Fruit fly (Drosophila melanogaster): ENCODE data around the gene CG43335.

The CG43335 gene

dm6 chr3R:15641320-15641952 is 6.2 kb downstream of the CG43335 start:
- TF ChIP-seq sens (GFP tag), result peak; percentile 49
- TF ChIP-seq zen (tag; optimal IDR thresholded peaks at IDR 0.05), result peak; percentile 7
- no peak for TF ChIP-seq Nf-YA (GFP tag; IDR thresholded peaks at IDR 0.05)
- peak; percentile 84 for TF ChIP-seq CTCF (GFP tag; optimal IDR thresholded peaks at IDR 0.05)
- TF ChIP-seq Dip3 (GFP tag; optimal IDR thresholded peaks at IDR 0.05), result no peak
- no peak for TF ChIP-seq CG6791 (GFP tag; IDR thresholded peaks at IDR 0.05; ENCODE audit: partially characterized antibody)
- TF ChIP-seq twi (tag; optimal IDR thresholded peaks at IDR 0.05), result peak; percentile 93
- no peak for TF ChIP-seq tio (GFP tag; optimal IDR thresholded peaks at IDR 0.05)
- no peak for TF ChIP-seq prd (optimal IDR thresholded peaks at IDR 0.05)
- no peak for TF ChIP-seq prd (GFP tag; IDR thresholded peaks at IDR 0.05)
- no peak for TF ChIP-seq cato (GFP tag; optimal IDR thresholded peaks at IDR 0.05; ENCODE audit: borderline replicate concordance)
- TF ChIP-seq gt (GFP tag; IDR thresholded peaks at IDR 0.05), result no peak
- TF ChIP-seq dpn (GFP tag; optimal IDR thresholded peaks at IDR 0.05), result no peak
- no peak for TF ChIP-seq pho (GFP tag; optimal IDR thresholded peaks at IDR 0.05)
- no peak for TF ChIP-seq bigmax (GFP tag; optimal IDR thresholded peaks at IDR 0.05)
- TF ChIP-seq Dip2 (GFP tag; IDR thresholded peaks at IDR 0.05), result peak; percentile 60

- no peak for TF ChIP-seq esg (GFP tag; conservative IDR thresholded peaks at IDR 0.05)
- TF ChIP-seq bab2 (GFP tag; optimal IDR thresholded peaks at IDR 0.05), result peak; percentile 44
- no peak for TF ChIP-seq CG14441 (GFP tag; IDR thresholded peaks at IDR 0.05)
- no peak for TF ChIP-seq CG11398 (GFP tag; optimal IDR thresholded peaks at IDR 0.05)
- peak; percentile 13 for TF ChIP-seq CG12155 (GFP tag; optimal IDR thresholded peaks at IDR 0.05)
- TF ChIP-seq sob (GFP tag; IDR thresholded peaks at IDR 0.05), result no peak; the same call in 1 of the 2 replicates
- TF ChIP-seq CG2712 (tag; optimal IDR thresholded peaks at IDR 0.05), result peak; percentile 87
- TF ChIP-seq Med (GFP tag), result peak; percentile 67
- TF ChIP-seq Dad (GFP tag; optimal IDR thresholded peaks at IDR 0.05), result peak; percentile 33
- no peak for TF ChIP-seq CG12104 (GFP tag; optimal IDR thresholded peaks at IDR 0.05)
- peak; percentile 74 for TF ChIP-seq phol (tag; optimal IDR thresholded peaks at IDR 0.05)
- no peak for TF ChIP-seq nerfin-2 (GFP tag; IDR thresholded peaks at IDR 0.05; ENCODE audit: partially characterized antibody)
- no peak for TF ChIP-seq CG7987 (GFP tag; optimal IDR thresholded peaks at IDR 0.05)
- 0 out of 2 replicates have a peak, but pooled peaks have one; percentile 27 for TF ChIP-seq crol (GFP tag; IDR thresholded peaks at IDR 0.05)
- no peak for TF ChIP-seq CG14965 (GFP tag; optimal IDR thresholded peaks at IDR 0.05; ENCODE audit: borderline replicate concordance)
- no peak for TF ChIP-seq Side (GFP tag; optimal IDR thresholded peaks at IDR 0.05)
- no peak for TF ChIP-seq Rfx (GFP tag; IDR thresholded peaks at IDR 0.05)
- TF ChIP-seq Neu2 (GFP tag; optimal IDR thresholded peaks at IDR 0.05; ENCODE audit: borderline replicate concordance), result peak; percentile 42
- TF ChIP-seq stwl (tag; optimal IDR thresholded peaks at IDR 0.05), result peak; percentile 41
- no peak for TF ChIP-seq amos (GFP tag; IDR thresholded peaks at IDR 0.05; ENCODE audit: partially characterized antibody)
- peak; percentile 28 for TF ChIP-seq CG7839 (tag; optimal IDR thresholded peaks at IDR 0.05)
- peak; percentile 7 for TF ChIP-seq Atf-2 (GFP tag; optimal IDR thresholded peaks at IDR 0.05)
- TF ChIP-seq tll (GFP tag; optimal IDR thresholded peaks at IDR 0.05), result no peak
- peak; percentile 56 for TF ChIP-seq croc (GFP tag; conservative IDR thresholded peaks at IDR 0.05)
- no peak for TF ChIP-seq dimm (GFP tag; IDR thresholded peaks at IDR 0.05)
- no peak for TF ChIP-seq CG13123 (GFP tag; optimal IDR thresholded peaks at IDR 0.05)
- TF ChIP-seq Kr (GFP tag; optimal IDR thresholded peaks at IDR 0.05), result no peak
- TF ChIP-seq CG11247 (GFP tag; IDR thresholded peaks at IDR 0.05), result no peak
- peak; percentile 1 for TF ChIP-seq btn (GFP tag; optimal IDR thresholded peaks at IDR 0.05)
- TF ChIP-seq CG7963 (GFP tag; IDR thresholded peaks at IDR 0.05; ENCODE audit: partially characterized antibody), result no peak
- peak in 1 of 2 experiments; percentile 1 for TF ChIP-seq eve (GFP tag; optimal IDR thresholded peaks at IDR 0.05)
- peak; percentile 28 for TF ChIP-seq grau (tag; optimal IDR thresholded peaks at IDR 0.05)
- TF ChIP-seq pzg (GFP tag; optimal IDR thresholded peaks at IDR 0.05), result no peak
- no peak for TF ChIP-seq Mrtf (GFP tag; IDR thresholded peaks at IDR 0.05)
- no peak for TF ChIP-seq Nf-YA (GFP tag; IDR thresholded peaks at IDR 0.05)
- TF ChIP-seq sens-2 (GFP tag; IDR thresholded peaks at IDR 0.05), result peak; percentile 53; the same call in 1 of the 2 replicates
Observed at dm6 chr3R:15642804-15643203, 7.5 kb downstream of the CG43335 start.
